Fruit fly (Drosophila melanogaster) whole organism, wandering third instar larva: Measurements from ENCODE around the gene Cfp1.
A peak's percentile ranks its signal among the peaks of the same experiment; 100 is the strongest.

ENCODE experiments used
- Abd-B ChIP-seq: fragments of >200 bp; optimal IDR thresholded peaks from 2 replicates; lab custom pipeline; 2017; ENCODE audit warnings: missing biosample characterization, missing genetic modification characterization
- CG32264 ChIP-seq: fragments of 200-800 bp; sonication (Bioruptor generic); optimal IDR thresholded peaks from 2 replicates; lab custom pipeline; 2016; ENCODE audit warnings: missing biosample characterization, missing genetic modification characterization
- CrebA ChIP-seq: fragments of 200-800 bp; sonication (Bioruptor generic); optimal IDR thresholded peaks from 2 replicates; lab custom pipeline; 2016; ENCODE audit warnings: missing biosample characterization, mild to moderate bottlenecking, missing genetic modification characterization, borderline replicate concordance
- Dif ChIP-seq: fragments of 200-275, 200-300 bp; sonication (Bioruptor generic); optimal IDR thresholded peaks from 2 replicates; lab custom pipeline; 2018; ENCODE audit warnings: missing biosample characterization, missing genetic modification characterization; ENCODE audit not compliant: partially characterized antibody
- GATAd ChIP-seq: sonication (Bioruptor generic); optimal IDR thresholded peaks from 2 replicates; lab custom pipeline; 2016; ENCODE audit warnings: missing biosample characterization, missing genetic modification characterization
- HLH106 ChIP-seq: fragments of 200-800 bp; optimal IDR thresholded peaks from 3 replicates; lab custom pipeline; 2019; ENCODE audit warnings: missing biosample characterization, mild to moderate bottlenecking, missing genetic modification characterization, moderate library complexity
- Hnf4 ChIP-seq: fragments of 200-800 bp; sonication (Bioruptor generic); optimal IDR thresholded peaks from 2 replicates; lab custom pipeline; 2016; ENCODE audit warnings: missing biosample characterization, mild to moderate bottlenecking, missing genetic modification characterization
- Hr78 ChIP-seq: fragments of >200 bp; optimal IDR thresholded peaks from 2 replicates; lab custom pipeline; 2017; ENCODE audit warnings: missing biosample characterization, missing genetic modification characterization
- Hr83 ChIP-seq: fragments of 200-300 bp; sonication (Bioruptor generic); optimal IDR thresholded peaks from 2 replicates; lab custom pipeline; 2016; ENCODE audit warnings: missing biosample characterization, mild to moderate bottlenecking, missing genetic modification characterization, moderate library complexity; ENCODE audit not compliant: poor library complexity, severe bottlenecking
- Jra ChIP-seq: sonication (Bioruptor generic); optimal IDR thresholded peaks from 2 replicates; lab custom pipeline; 2016; ENCODE audit warnings: missing biosample characterization, missing genetic modification characterization
- Mio ChIP-seq: sonication (Bioruptor generic); optimal IDR thresholded peaks from 2 replicates; lab custom pipeline; 2016; ENCODE audit warnings: missing biosample characterization, missing genetic modification characterization
- Myc ChIP-seq: fragments of >200 bp; optimal IDR thresholded peaks from 2 replicates; lab custom pipeline; 2017
- N ChIP-seq: fragments of >200 bp; optimal IDR thresholded peaks from 2 replicates; lab custom pipeline; 2018; ENCODE audit warnings: missing biosample characterization, missing external identifiers, missing genetic modification characterization
- OdsH ChIP-seq: fragments of 200-800 bp; sonication (Bioruptor generic); optimal IDR thresholded peaks from 2 replicates; lab custom pipeline; 2016; ENCODE audit warnings: missing biosample characterization, mild to moderate bottlenecking, missing genetic modification characterization
- Rel ChIP-seq, 2 experiments: fragments of 200-800 bp; sonication (Bioruptor generic) in 1 of 2; optimal IDR thresholded peaks; 2 replicates in 1 of 2; 3 replicates in 1 of 2; lab custom pipeline; 2016 to 2019; ENCODE audit warnings: mild to moderate bottlenecking in 2 of 2, missing biosample characterization in 2 of 2, missing genetic modification characterization in 2 of 2, moderate library complexity in 1 of 2
- Sp1 ChIP-seq: fragments of 200-800 bp; sonication (Bioruptor generic); optimal IDR thresholded peaks from 3 replicates; lab custom pipeline; 2019; ENCODE audit warnings: missing biosample characterization, mild to moderate bottlenecking, missing genetic modification characterization, moderate library complexity
- br ChIP-seq: fragments of 200-800 bp; sonication (Bioruptor generic); optimal IDR thresholded peaks from 2 replicates; lab custom pipeline; 2016; ENCODE audit warnings: missing biosample characterization, missing genetic modification characterization
- brk ChIP-seq: fragments of 200-800 bp; sonication (Bioruptor generic); optimal IDR thresholded peaks from 2 replicates; lab custom pipeline; 2016; ENCODE audit warnings: missing biosample characterization, mild to moderate bottlenecking, missing genetic modification characterization
- dl ChIP-seq, 2 experiments: fragments of 175-275, 200-275 bp in 1 of 2; fragments of 200-275 bp in 1 of 2; sonication (Bioruptor generic); optimal IDR thresholded peaks; lab custom pipeline; 2018; ENCODE audit warnings: mild to moderate bottlenecking in 2 of 2, missing biosample characterization in 2 of 2, missing genetic modification characterization in 2 of 2, moderate library complexity in 2 of 2; ENCODE audit not compliant: partially characterized antibody in 2 of 2, insufficient read depth in 1 of 2
- dmrt93B ChIP-seq: fragments of 200-800 bp; sonication (Bioruptor generic); optimal IDR thresholded peaks from 2 replicates; lab custom pipeline; 2018; ENCODE audit warnings: missing biosample characterization, mild to moderate bottlenecking, missing genetic modification characterization
- dsf ChIP-seq: sonication (Bioruptor generic); optimal IDR thresholded peaks from 2 replicates; lab custom pipeline; 2016; ENCODE audit warnings: missing biosample characterization, missing genetic modification characterization, borderline replicate concordance
- ey ChIP-seq: fragments of 200-800 bp; sonication (Bioruptor generic); optimal IDR thresholded peaks from 2 replicates; lab custom pipeline; 2016; ENCODE audit warnings: missing biosample characterization, missing genetic modification characterization
- foxo ChIP-seq, 2 experiments: fragments of 200-800 bp; sonication (Bioruptor generic); optimal IDR thresholded peaks; 2 replicates in 1 of 2; 3 replicates in 1 of 2; lab custom pipeline; 2016 to 2017; ENCODE audit warnings: missing biosample characterization in 2 of 2, missing genetic modification characterization in 2 of 2
- h ChIP-seq: fragments of 200-800 bp; sonication (Bioruptor generic); optimal IDR thresholded peaks from 3 replicates; lab custom pipeline; 2016; ENCODE audit warnings: missing biosample characterization, mild to moderate bottlenecking, missing genetic modification characterization
- lola ChIP-seq: fragments of >200 bp; optimal IDR thresholded peaks from 2 replicates; lab custom pipeline; 2017; ENCODE audit warnings: missing biosample characterization, missing genetic modification characterization
- pan ChIP-seq: fragments of >200 bp; optimal IDR thresholded peaks from 2 replicates; lab custom pipeline; 2017
- psq ChIP-seq: fragments of 200-800 bp; sonication (Bioruptor generic); optimal IDR thresholded peaks from 3 replicates; lab custom pipeline; 2017; ENCODE audit warnings: missing biosample characterization, mild to moderate bottlenecking, missing genetic modification characterization, moderate library complexity
- rgr ChIP-seq: fragments of 200-800 bp; sonication (Bioruptor generic); optimal IDR thresholded peaks from 3 replicates; lab custom pipeline; 2016; ENCODE audit warnings: missing biosample characterization, mild to moderate bottlenecking, missing genetic modification characterization
- sage ChIP-seq: fragments of 200-800 bp; sonication (Bioruptor generic); optimal IDR thresholded peaks from 2 replicates; lab custom pipeline; 2016; ENCODE audit warnings: missing biosample characterization, mild to moderate bottlenecking, missing genetic modification characterization
- sv ChIP-seq: fragments of 200-800 bp; sonication (Bioruptor generic); optimal IDR thresholded peaks from 3 replicates; lab custom pipeline; 2016; ENCODE audit warnings: missing biosample characterization, missing genetic modification characterization
- tai ChIP-seq: sonication (Bioruptor generic); optimal IDR thresholded peaks from 2 replicates; lab custom pipeline; 2016; ENCODE audit warnings: missing biosample characterization, missing genetic modification characterization
- usp ChIP-seq: fragments of >200 bp; optimal IDR thresholded peaks from 2 replicates; lab custom pipeline; 2017; ENCODE audit warnings: missing biosample characterization, missing genetic modification characterization
- woc ChIP-seq: sonication (Bioruptor generic); optimal IDR thresholded peaks from 2 replicates; lab custom pipeline; 2016; ENCODE audit warnings: missing biosample characterization, mild to moderate bottlenecking, missing genetic modification characterization

The Cfp1 gene

dm6 chrX:9266082-9266481 lies 6.7 kb downstream of the Cfp1 start:
- TF ChIP-seq foxo (GFP tag; optimal IDR thresholded peaks at IDR 0.05; lab: Kevin White, UChicago) (no peak), h (GFP tag; lab: Kevin White, UChicago) (no peak), Abd-B (GFP tag; lab: Kevin White, UChicago) (no peak), lola (GFP tag; lab: Kevin White, UChicago) (no peak), woc (GFP tag; lab: Kevin White, UChicago) (no peak), CrebA (GFP tag; lab: Kevin White, UChicago) (no peak), OdsH (GFP tag; lab: Kevin White, UChicago) (no peak), brk (no peak), dsf (GFP tag; lab: Kevin White, UChicago) (no peak), pan (lab: Kevin White, UChicago) (no peak), Hnf4 (GFP tag; lab: Kevin White, UChicago) (no peak), Hr78 (GFP tag; lab: Kevin White, UChicago) (no peak), Myc (lab: Kevin White, UChicago) (no peak), rgr (GFP tag; lab: Kevin White, UChicago) (no peak), Dif (GFP tag; lab: Kevin White, UChicago) (no peak), dmrt93B (GFP tag; lab: Kevin White, UChicago) (no peak), CG32264 (GFP tag; lab: Kevin White, UChicago) (no peak)

- TF ChIP-seq lola (GFP tag; lab: Kevin White, UChicago), result no peak
- TF ChIP-seq rgr (GFP tag; lab: Kevin White, UChicago), result peak; percentile 27
- TF ChIP-seq ey (GFP tag; lab: Kevin White, UChicago), result no peak
- TF ChIP-seq tai (GFP tag; lab: Kevin White, UChicago), result no peak
- peak; percentile 8 for TF ChIP-seq h (GFP tag; lab: Kevin White, UChicago)
- peak; percentile 7 for TF ChIP-seq woc (GFP tag; lab: Kevin White, UChicago)
- TF ChIP-seq Sp1, result no peak
- TF ChIP-seq Hr83 (GFP tag; lab: Kevin White, UChicago), result peak; percentile 15
- TF ChIP-seq HLH106 (tag; lab: Kevin White, UChicago), result peak; percentile 30
- TF ChIP-seq sv (GFP tag; lab: Kevin White, UChicago), result no peak
- TF ChIP-seq, all 38 proteins: peak for 5
Observed at dm6 chrX:9255964-9256520, 16.7 kb downstream of the Cfp1 start, which contains the start of gene ric8a. Gene ric8a (plus strand): TSS chrX:9256168.

dm6 chrX:9255021-9255420 lies 17.7 kb downstream of the Cfp1 start:
- no peak for TF ChIP-seq woc (GFP tag; lab: Kevin White, UChicago)

dm6 chrX:9252051-9252708 lies 20.6 kb downstream of the Cfp1 start:
- TF ChIP-seq woc (GFP tag; lab: Kevin White, UChicago), result peak; percentile 7
- no peak for TF ChIP-seq Rel (GFP tag; optimal IDR thresholded peaks at IDR 0.05; lab: Kevin White, UChicago)
- TF ChIP-seq Rel (tag; optimal IDR thresholded peaks at IDR 0.05; lab: Kevin White, UChicago), result peak; percentile 6
- no peak for TF ChIP-seq Dif (GFP tag; lab: Kevin White, UChicago)
- TF ChIP-seq HLH106 (tag; lab: Kevin White, UChicago), result peak; percentile 5

dm6 chrX:9251212-9251877 lies 21.4 kb downstream of the Cfp1 start:
- no peak for TF ChIP-seq Rel (GFP tag; optimal IDR thresholded peaks at IDR 0.05; lab: Kevin White, UChicago)
- peak; percentile 39 for TF ChIP-seq Rel (tag; optimal IDR thresholded peaks at IDR 0.05; lab: Kevin White, UChicago)
- no peak for TF ChIP-seq sv (GFP tag; lab: Kevin White, UChicago)
- peak; percentile 55 for TF ChIP-seq br
- TF ChIP-seq brk, result no peak
- no peak for TF ChIP-seq Myc (lab: Kevin White, UChicago)
- TF ChIP-seq Hr83 (GFP tag; lab: Kevin White, UChicago), result peak; percentile 24
- TF ChIP-seq Dif (GFP tag; lab: Kevin White, UChicago), result no peak
- TF ChIP-seq GATAd (GFP tag; lab: Kevin White, UChicago), result no peak
- no peak for TF ChIP-seq Hr78 (GFP tag; lab: Kevin White, UChicago)
- peak; percentile 56 for TF ChIP-seq Sp1
- TF ChIP-seq dsf (GFP tag; lab: Kevin White, UChicago), result no peak
- no peak for TF ChIP-seq Mio
- no peak for TF ChIP-seq Abd-B (GFP tag; lab: Kevin White, UChicago)
- TF ChIP-seq tai (GFP tag; lab: Kevin White, UChicago), result no peak
- TF ChIP-seq psq, result peak; percentile 25
- TF ChIP-seq OdsH (GFP tag; lab: Kevin White, UChicago), result peak; percentile 49
- no peak for TF ChIP-seq usp (GFP tag; lab: Kevin White, UChicago)
- TF ChIP-seq ey (GFP tag; lab: Kevin White, UChicago), result peak; percentile 66
- TF ChIP-seq lola (GFP tag; lab: Kevin White, UChicago), result no peak
- TF ChIP-seq dl (GFP tag; optimal IDR thresholded peaks at IDR 0.05; lab: Kevin White, UChicago; ENCODE audit: insufficient read depth in 1 of 2, partially characterized antibody in 2 of 2), result no peak
- no peak for TF ChIP-seq sage (GFP tag; lab: Kevin White, UChicago)
- peak; percentile 58 for TF ChIP-seq h (GFP tag; lab: Kevin White, UChicago)
- peak; percentile 50 for TF ChIP-seq Jra (GFP tag; lab: Kevin White, UChicago)
- TF ChIP-seq HLH106 (tag; lab: Kevin White, UChicago), result peak; percentile 61
- TF ChIP-seq CG32264 (GFP tag; lab: Kevin White, UChicago), result no peak
- peak; percentile 72 for TF ChIP-seq Hnf4 (GFP tag; lab: Kevin White, UChicago)
- TF ChIP-seq N (GFP tag; lab: Kevin White, UChicago), result no peak
- TF ChIP-seq pan (lab: Kevin White, UChicago), result no peak
